Worm (Caenorhabditis elegans): ENCODE results near the gene ntl-3.

The ntl-3 gene

ce11 chrIII:11881549-11881948, 35.3 kb upstream of the ntl-3 start:
- TF ChIP-seq rnt-1 (tag; optimal IDR thresholded peaks at IDR 0.05) (no peak), elt-2 (tag; optimal IDR thresholded peaks at IDR 0.05) (peak; percentile 24)

ce11 chrIII:11878751-11879150, 32.5 kb upstream of the ntl-3 start, which contains the start of gene Y56A3A.6:
Gene Y56A3A.6, minus strand, starts transcription at chrIII:11878803.
- TF ChIP-seq efl-1 (optimal IDR thresholded peaks at IDR 0.05) (no peak), efl-1 (GFP tag; optimal IDR thresholded peaks at IDR 0.05 in 1 of 2) (no peak), ets-5 (GFP tag; IDR thresholded peaks at IDR 0.05) (no peak), ama-1 (optimal IDR thresholded peaks at IDR 0.05) (no peak), elt-2 (tag; optimal IDR thresholded peaks at IDR 0.05) (peak; percentile 59), lin-35 (GFP tag; optimal IDR thresholded peaks at IDR 0.05) (peak in 1 of 2 experiments; percentile 2), lin-13 (GFP tag; optimal IDR thresholded peaks at IDR 0.05) (no peak)

ce11 chrIII:11876130-11876529, 29.9 kb upstream of the ntl-3 start:
- TF ChIP-seq irx-1 (tag; optimal IDR thresholded peaks at IDR 0.05), result no peak
- no peak for TF ChIP-seq pqm-1 (tag; optimal IDR thresholded peaks at IDR 0.05)
- TF ChIP-seq nhr-11 (tag; optimal IDR thresholded peaks at IDR 0.05), result no peak
- TF ChIP-seq lin-39 (tag; optimal IDR thresholded peaks at IDR 0.05), result no peak
- TF ChIP-seq elt-3 (tag; optimal IDR thresholded peaks at IDR 0.05), result no peak
- no peak for TF ChIP-seq fkh-8 (tag; optimal IDR thresholded peaks at IDR 0.05)
- TF ChIP-seq ceh-82 (tag; optimal IDR thresholded peaks at IDR 0.05), result no peak
- TF ChIP-seq unc-98 (GFP tag; IDR thresholded peaks at IDR 0.05), result no peak
- no peak for TF ChIP-seq unc-30 (tag; optimal IDR thresholded peaks at IDR 0.05)
- TF ChIP-seq ama-1 (optimal IDR thresholded peaks at IDR 0.05), result no peak

ce11 chrIII:11874242-11874641, 28.0 kb upstream of the ntl-3 start:
- no peak for TF ChIP-seq efl-1 (optimal IDR thresholded peaks at IDR 0.05)
- TF ChIP-seq efl-1 (GFP tag; optimal IDR thresholded peaks at IDR 0.05 in 1 of 2), result peak in 1 of 2 experiments; percentile 33
- no peak for TF ChIP-seq ceh-82 (tag; optimal IDR thresholded peaks at IDR 0.05)

ce11 chrIII:11871617-11872016, 25.4 kb upstream of the ntl-3 start:
- TF ChIP-seq nhr-71 (tag; optimal IDR thresholded peaks at IDR 0.05), result no peak
- TF ChIP-seq nhr-84 (tag; optimal IDR thresholded peaks at IDR 0.05), result no peak
- TF ChIP-seq hlh-4 (tag; optimal IDR thresholded peaks at IDR 0.05), result no peak

- peak; percentile 79 for TF ChIP-seq nhr-77 (tag; optimal IDR thresholded peaks at IDR 0.05)
- TF ChIP-seq blmp-1 (tag; optimal IDR thresholded peaks at IDR 0.05), result peak; percentile 63
- TF ChIP-seq mef-2 (tag; optimal IDR thresholded peaks at IDR 0.05), result peak; percentile 47
- TF ChIP-seq fos-1 (tag; optimal IDR thresholded peaks at IDR 0.05), result peak; percentile 55
- no peak for TF ChIP-seq sptf-1 (tag; optimal IDR thresholded peaks at IDR 0.05)
- peak; percentile 91 for TF ChIP-seq snu-23 (GFP tag; optimal IDR thresholded peaks at IDR 0.05)
- peak; percentile 89 for TF ChIP-seq fkh-4 (tag; optimal IDR thresholded peaks at IDR 0.05; ENCODE audit: borderline replicate concordance)
- TF ChIP-seq ceh-88 (GFP tag; IDR thresholded peaks at IDR 0.05), result no peak
- TF ChIP-seq ceh-90 (tag; optimal IDR thresholded peaks at IDR 0.05), result peak; percentile 85
- TF ChIP-seq lin-39 (tag; optimal IDR thresholded peaks at IDR 0.05), result peak; percentile 47
- peak; percentile 87 for TF ChIP-seq lin-15B (tag; optimal IDR thresholded peaks at IDR 0.05)
- TF ChIP-seq ceh-63 (GFP tag; optimal IDR thresholded peaks at IDR 0.05), result no peak
- peak; percentile 78 for TF ChIP-seq unc-130 (tag; optimal IDR thresholded peaks at IDR 0.05)
- no peak for TF ChIP-seq hlh-17 (GFP tag; optimal IDR thresholded peaks at IDR 0.05; ENCODE audit: borderline replicate concordance)
- peak; percentile 86 to 92 for TF ChIP-seq lsy-2 (tag; optimal IDR thresholded peaks at IDR 0.05)
- TF ChIP-seq ztf-4 (tag; optimal IDR thresholded peaks at IDR 0.05), result peak; percentile 76
- TF ChIP-seq lin-35 (GFP tag; optimal IDR thresholded peaks at IDR 0.05), result peak; percentile 84 to 86
- TF ChIP-seq tbx-2 (tag; optimal IDR thresholded peaks at IDR 0.05), result peak; percentile 91
- peak; percentile 36 for TF ChIP-seq sox-4 (tag; optimal IDR thresholded peaks at IDR 0.05)
- peak; percentile 87 for TF ChIP-seq swsn-7 (tag; optimal IDR thresholded peaks at IDR 0.05)
- TF ChIP-seq pag-3 (tag; optimal IDR thresholded peaks at IDR 0.05; ENCODE audit: borderline replicate concordance, insufficient read depth), result peak; percentile 43
- TF ChIP-seq unc-98 (GFP tag; IDR thresholded peaks at IDR 0.05), result peak; percentile 81
- TF ChIP-seq nhr-71 (tag; optimal IDR thresholded peaks at IDR 0.05), result peak; percentile 93
- peak; percentile 94 for TF ChIP-seq fkh-8 (tag; optimal IDR thresholded peaks at IDR 0.05)
- TF ChIP-seq pax-3 (tag; optimal IDR thresholded peaks at IDR 0.05), result peak; percentile 86
- TF ChIP-seq elt-2 (tag; optimal IDR thresholded peaks at IDR 0.05), result peak; percentile 48
- TF ChIP-seq nhr-90 (tag; optimal IDR thresholded peaks at IDR 0.05; ENCODE audit: poor library complexity), result peak; percentile 89
- TF ChIP-seq sup-37 (GFP tag; optimal IDR thresholded peaks at IDR 0.05), result no peak
- TF ChIP-seq aly-2 (tag; optimal IDR thresholded peaks at IDR 0.05), result no peak
These were observed 23.7 kb upstream of the ntl-3 start for ce11 chrIII:11870009-11870408.

All from whole organism, L1 larva.